Worm (Caenorhabditis elegans): ENCODE results near the gene ZC250.4.

Gene ZC250.4

ce11 chrV:5820401-5820800 lies 7.5 kb upstream of the ZC250.4 start:
- TF ChIP-seq hmg-4 (GFP tag; optimal IDR thresholded peaks at IDR 0.05) (no peak), aly-1 (tag; optimal IDR thresholded peaks at IDR 0.05) (no peak), ets-7 (tag; optimal IDR thresholded peaks at IDR 0.05) (no peak), ama-1 (optimal IDR thresholded peaks at IDR 0.05) (no peak)

ce11 chrV:5819903-5820302 lies 7.0 kb upstream of the ZC250.4 start:
- TF ChIP-seq scrt-1 (GFP tag; IDR thresholded peaks at IDR 0.05) (no peak), ceh-36 (tag; optimal IDR thresholded peaks at IDR 0.05) (no peak), hmbx-1 (tag; optimal IDR thresholded peaks at IDR 0.05) (no peak), ceh-13 (GFP tag; optimal IDR thresholded peaks at IDR 0.05) (no peak), aly-1 (tag; optimal IDR thresholded peaks at IDR 0.05) (no peak), ets-7 (tag; optimal IDR thresholded peaks at IDR 0.05) (no peak), pes-1 (GFP tag; IDR thresholded peaks at IDR 0.05) (no peak), sea-1 (GFP tag; conservative IDR thresholded peaks at IDR 0.05) (no peak), hmg-4 (GFP tag; optimal IDR thresholded peaks at IDR 0.05) (no peak), flt-1 (GFP tag; IDR thresholded peaks at IDR 0.05) (no peak), F13C5.2 (tag; optimal IDR thresholded peaks at IDR 0.05) (no peak), ama-1 (optimal IDR thresholded peaks at IDR 0.05) (no peak), B0310.2 (tag; optimal IDR thresholded peaks at IDR 0.05) (no peak), tra-4 (tag; optimal IDR thresholded peaks at IDR 0.05) (no peak), tbx-37 (GFP tag; conservative IDR thresholded peaks at IDR 0.05) (no peak)

- TF ChIP-seq ceh-36 (tag; optimal IDR thresholded peaks at IDR 0.05) (no peak), tra-4 (tag; optimal IDR thresholded peaks at IDR 0.05) (no peak)
These were observed 3.6 kb upstream of the ZC250.4 start for ce11 chrV:5816470-5817061.

- no peak for TF ChIP-seq F13C5.2 (tag; optimal IDR thresholded peaks at IDR 0.05)
- TF ChIP-seq hnd-1 (tag; optimal IDR thresholded peaks at IDR 0.05): no peak
- no peak for TF ChIP-seq sea-1 (GFP tag; conservative IDR thresholded peaks at IDR 0.05)
- TF ChIP-seq ceh-13 (GFP tag; optimal IDR thresholded peaks at IDR 0.05): no peak
- no peak for TF ChIP-seq ama-1 (optimal IDR thresholded peaks at IDR 0.05)
- no peak for TF ChIP-seq aly-1 (tag; optimal IDR thresholded peaks at IDR 0.05)
- TF ChIP-seq tbx-11 (GFP tag; IDR thresholded peaks at IDR 0.05): no peak
- no peak for TF ChIP-seq scrt-1 (GFP tag; IDR thresholded peaks at IDR 0.05)
- no peak for TF ChIP-seq pes-1 (GFP tag; IDR thresholded peaks at IDR 0.05)
- no peak for TF ChIP-seq tbx-37 (GFP tag; conservative IDR thresholded peaks at IDR 0.05)
- TF ChIP-seq hmbx-1 (tag; optimal IDR thresholded peaks at IDR 0.05): no peak
- no peak for TF ChIP-seq tra-4 (tag; optimal IDR thresholded peaks at IDR 0.05)
- no peak for TF ChIP-seq flt-1 (GFP tag; IDR thresholded peaks at IDR 0.05)
- TF ChIP-seq ceh-36 (tag; optimal IDR thresholded peaks at IDR 0.05): no peak
- TF ChIP-seq B0310.2 (tag; optimal IDR thresholded peaks at IDR 0.05): no peak
- no peak for TF ChIP-seq hmg-4 (GFP tag; optimal IDR thresholded peaks at IDR 0.05)
- TF ChIP-seq ets-7 (tag; optimal IDR thresholded peaks at IDR 0.05): no peak
These were observed 7.5 kb downstream of the ZC250.4 start, which contains the start of gene ZC250.5 for ce11 chrV:5805467-5805866. Gene ZC250.5 (plus strand): TSS chrV:5805767.

ce11 chrV:5799373-5799772 lies 13.6 kb downstream of the ZC250.4 start, which contains the start of gene cyn-17:
Gene cyn-17 (plus strand): TSS chrV:5799673.
- no peak for TF ChIP-seq aly-1 (tag; optimal IDR thresholded peaks at IDR 0.05)
- TF ChIP-seq ets-7 (tag; optimal IDR thresholded peaks at IDR 0.05): no peak
- TF ChIP-seq ama-1 (optimal IDR thresholded peaks at IDR 0.05): no peak
- no peak for TF ChIP-seq sea-1 (GFP tag; conservative IDR thresholded peaks at IDR 0.05)
- no peak for TF ChIP-seq hmbx-1 (tag; optimal IDR thresholded peaks at IDR 0.05)
- TF ChIP-seq ceh-13 (GFP tag; optimal IDR thresholded peaks at IDR 0.05): no peak
- no peak for TF ChIP-seq scrt-1 (GFP tag; IDR thresholded peaks at IDR 0.05)
- no peak for TF ChIP-seq tra-4 (tag; optimal IDR thresholded peaks at IDR 0.05)
- TF ChIP-seq tbx-37 (GFP tag; conservative IDR thresholded peaks at IDR 0.05): no peak
- TF ChIP-seq pes-1 (GFP tag; IDR thresholded peaks at IDR 0.05): no peak
- TF ChIP-seq hnd-1 (tag; optimal IDR thresholded peaks at IDR 0.05): no peak
- TF ChIP-seq hmg-4 (GFP tag; optimal IDR thresholded peaks at IDR 0.05): no peak

ce11 chrV:5798132-5798531 lies 14.8 kb downstream of the ZC250.4 start, which contains the start of gene nstp-3:
Gene nstp-3 (minus strand): TSS chrV:5798232.
- TF ChIP-seq ama-1 (optimal IDR thresholded peaks at IDR 0.05) (no peak), B0310.2 (tag; optimal IDR thresholded peaks at IDR 0.05) (no peak), ets-7 (tag; optimal IDR thresholded peaks at IDR 0.05) (no peak), hmbx-1 (tag; optimal IDR thresholded peaks at IDR 0.05) (no peak), tra-4 (tag; optimal IDR thresholded peaks at IDR 0.05) (no peak), aly-1 (tag; optimal IDR thresholded peaks at IDR 0.05) (no peak), flt-1 (GFP tag; IDR thresholded peaks at IDR 0.05) (no peak), tbx-11 (GFP tag; IDR thresholded peaks at IDR 0.05) (no peak), F13C5.2 (tag; optimal IDR thresholded peaks at IDR 0.05) (no peak), ceh-36 (tag; optimal IDR thresholded peaks at IDR 0.05) (no peak), sea-1 (GFP tag; conservative IDR thresholded peaks at IDR 0.05) (no peak), hnd-1 (tag; optimal IDR thresholded peaks at IDR 0.05) (no peak), scrt-1 (GFP tag; IDR thresholded peaks at IDR 0.05) (no peak), pes-1 (GFP tag; IDR thresholded peaks at IDR 0.05) (no peak), ceh-13 (GFP tag; optimal IDR thresholded peaks at IDR 0.05) (no peak), tbx-37 (GFP tag; conservative IDR thresholded peaks at IDR 0.05) (no peak)

- TF ChIP-seq tbx-11 (GFP tag; IDR thresholded peaks at IDR 0.05) (no peak), tbx-37 (GFP tag; conservative IDR thresholded peaks at IDR 0.05) (no peak), scrt-1 (GFP tag; IDR thresholded peaks at IDR 0.05) (no peak)
These were observed 20.9 kb downstream of the ZC250.4 start, which contains the start of gene ZC250.2 for ce11 chrV:5792031-5792430. Gene ZC250.2 (plus strand): TSS chrV:5792331.
